Fruit fly (Drosophila melanogaster) S2 (cell line): ENCODE measurements around the gene Sodh2.

Experiments
- CG8478 ChIP-seq: fragments of >200 bp; optimal IDR thresholded peaks from 2 replicates; lab custom pipeline; 2018
- CTCF ChIP-seq, 2 experiments: fragments of >200 bp; optimal IDR thresholded peaks; 2 replicates each; lab custom pipeline; 2018

Sodh2 gene

DNA sequence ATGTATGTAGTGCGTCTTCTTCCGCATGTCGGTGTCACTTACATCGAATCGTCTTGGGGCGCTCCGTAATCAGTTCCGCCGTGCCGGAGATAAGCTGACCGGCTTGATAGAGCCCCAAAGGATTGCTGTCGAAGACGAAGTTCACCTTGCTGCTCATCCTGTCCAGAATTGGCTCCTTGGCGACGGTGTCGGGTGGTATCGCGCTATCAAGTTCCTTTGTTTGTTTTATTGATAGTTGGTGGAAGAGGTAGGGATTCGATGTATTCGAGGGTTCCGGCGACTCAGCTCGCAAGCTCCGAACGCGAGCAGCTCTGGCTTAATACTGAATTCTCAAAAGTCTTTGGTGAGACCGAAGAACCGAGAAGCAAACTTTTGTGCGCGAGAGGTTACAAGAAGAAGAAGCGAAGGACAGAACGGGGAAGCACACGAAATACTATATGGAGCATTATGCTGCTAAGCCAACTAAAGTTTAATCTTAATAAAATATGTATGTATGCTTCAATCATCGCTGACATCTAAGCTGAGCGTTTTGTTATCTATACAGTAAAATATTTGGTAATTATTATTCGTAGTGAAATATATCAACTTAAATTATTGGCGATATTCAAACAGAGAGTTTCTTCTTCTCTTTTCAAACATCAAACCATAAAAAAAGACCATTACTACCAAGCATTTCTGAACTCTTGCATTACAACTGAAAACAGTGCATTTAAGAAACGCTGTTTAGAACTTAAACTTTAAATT is 8.7 kb downstream of the Sodh2 start, which contains the start of gene CG14696:
TSS of gene CG14696 (minus strand) at position 324 of the 744 bp plus-strand sequence.
- TF ChIP-seq CG8478 (lab: Kevin White, UChicago), result no peak
- TF ChIP-seq CTCF (optimal IDR thresholded peaks at IDR 0.05; lab: Kevin White, UChicago), result no peak

DNA sequence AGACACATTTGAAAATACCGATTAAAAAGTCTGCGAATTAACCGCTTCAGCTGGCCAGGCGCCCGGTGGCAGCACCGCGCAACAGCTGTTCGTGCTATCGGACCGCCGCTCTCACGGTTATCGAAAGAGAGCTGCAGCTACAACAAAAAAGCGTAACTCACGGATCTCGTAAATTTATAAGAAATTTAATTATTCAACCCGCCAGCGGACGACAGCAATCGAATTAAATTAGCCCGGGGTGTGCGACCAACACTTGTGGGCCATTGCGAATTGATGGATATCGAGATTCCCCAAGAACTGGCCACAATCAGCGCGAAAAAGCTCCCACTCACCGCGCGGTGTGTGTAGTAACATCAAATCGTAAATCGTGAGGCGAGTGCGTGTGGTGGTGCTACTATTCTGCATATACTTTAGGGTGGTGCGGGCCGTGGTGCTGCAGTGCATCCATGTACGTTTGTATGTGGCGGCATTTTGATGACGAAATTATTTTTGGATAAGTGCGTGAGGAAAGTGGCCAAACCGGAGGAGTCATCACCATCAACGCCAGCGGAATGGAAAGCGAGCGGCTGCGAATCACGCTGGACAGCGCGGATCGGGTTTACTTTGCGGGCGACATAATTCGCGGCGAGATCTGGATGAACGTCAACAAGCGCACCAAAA is 9.4 kb downstream of the Sodh2 start, which contains the start of gene Leash:
TSS of gene Leash (plus strand) at position 119 of the 660 bp plus-strand sequence.
- no peak for TF ChIP-seq CTCF (optimal IDR thresholded peaks at IDR 0.05; lab: Kevin White, UChicago)
- TF ChIP-seq CG8478 (lab: Kevin White, UChicago), result no peak

DNA sequence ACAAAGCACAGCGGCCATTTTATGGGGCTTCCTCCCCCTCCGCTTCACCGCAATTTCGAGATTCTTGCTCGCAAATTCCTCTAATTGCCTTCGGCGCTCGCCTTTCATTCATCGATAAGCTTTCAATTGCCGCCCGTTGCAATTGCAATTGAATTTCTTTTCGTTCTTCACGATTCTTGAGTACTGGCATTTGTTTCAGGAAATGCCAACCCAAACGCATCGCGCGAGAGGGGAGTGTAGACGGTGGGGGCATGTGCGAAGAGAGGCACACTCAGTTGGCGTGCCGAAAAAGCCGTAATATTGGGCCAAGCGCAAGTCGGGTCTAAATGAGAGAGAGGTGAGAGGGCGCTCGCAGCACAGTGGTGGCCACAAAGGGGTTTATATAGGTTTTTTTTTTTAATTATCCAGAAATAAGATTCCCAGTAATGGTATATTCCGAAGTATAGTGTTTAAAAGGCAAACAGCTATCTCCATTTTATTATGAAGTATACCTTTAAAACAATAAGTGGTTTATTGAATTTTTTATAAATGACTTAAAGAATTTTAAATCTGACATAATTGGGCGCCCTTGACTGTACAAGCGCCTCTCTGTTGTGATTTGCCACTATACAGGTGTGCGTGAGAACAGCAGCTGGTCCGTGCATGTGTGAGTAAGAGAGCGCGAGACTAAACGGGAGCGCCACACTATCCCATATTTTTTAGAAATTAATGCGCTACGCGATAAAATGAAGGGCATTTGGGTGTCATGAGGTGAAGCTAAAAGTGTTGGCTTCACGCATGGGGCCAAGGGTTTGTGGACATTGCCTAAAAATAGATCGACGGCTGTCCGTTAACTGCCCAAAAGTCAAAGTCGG is 10.5 kb downstream of the Sodh2 start:
- TF ChIP-seq CG8478 (lab: Kevin White, UChicago) (no peak), CTCF (optimal IDR thresholded peaks at IDR 0.05; lab: Kevin White, UChicago) (no peak)

DNA sequence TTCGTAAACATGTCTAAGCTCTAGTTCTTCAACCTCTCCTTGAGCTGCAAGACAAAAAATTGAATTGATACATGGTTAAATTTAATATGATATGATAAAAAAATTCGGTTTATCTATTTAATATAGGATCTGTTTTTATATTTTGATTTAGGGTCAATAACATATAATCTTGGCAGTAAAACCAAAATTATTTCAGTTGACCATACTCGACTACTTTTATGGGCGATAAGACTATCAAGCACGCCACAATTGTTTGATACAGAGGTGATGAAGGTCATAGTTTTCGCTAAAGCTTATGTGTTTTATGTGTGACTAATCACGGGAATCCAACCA is 12.1 kb downstream of the Sodh2 start:
- no peak for TF ChIP-seq CG8478 (lab: Kevin White, UChicago)
- no peak for TF ChIP-seq CTCF (optimal IDR thresholded peaks at IDR 0.05; lab: Kevin White, UChicago)

DNA sequence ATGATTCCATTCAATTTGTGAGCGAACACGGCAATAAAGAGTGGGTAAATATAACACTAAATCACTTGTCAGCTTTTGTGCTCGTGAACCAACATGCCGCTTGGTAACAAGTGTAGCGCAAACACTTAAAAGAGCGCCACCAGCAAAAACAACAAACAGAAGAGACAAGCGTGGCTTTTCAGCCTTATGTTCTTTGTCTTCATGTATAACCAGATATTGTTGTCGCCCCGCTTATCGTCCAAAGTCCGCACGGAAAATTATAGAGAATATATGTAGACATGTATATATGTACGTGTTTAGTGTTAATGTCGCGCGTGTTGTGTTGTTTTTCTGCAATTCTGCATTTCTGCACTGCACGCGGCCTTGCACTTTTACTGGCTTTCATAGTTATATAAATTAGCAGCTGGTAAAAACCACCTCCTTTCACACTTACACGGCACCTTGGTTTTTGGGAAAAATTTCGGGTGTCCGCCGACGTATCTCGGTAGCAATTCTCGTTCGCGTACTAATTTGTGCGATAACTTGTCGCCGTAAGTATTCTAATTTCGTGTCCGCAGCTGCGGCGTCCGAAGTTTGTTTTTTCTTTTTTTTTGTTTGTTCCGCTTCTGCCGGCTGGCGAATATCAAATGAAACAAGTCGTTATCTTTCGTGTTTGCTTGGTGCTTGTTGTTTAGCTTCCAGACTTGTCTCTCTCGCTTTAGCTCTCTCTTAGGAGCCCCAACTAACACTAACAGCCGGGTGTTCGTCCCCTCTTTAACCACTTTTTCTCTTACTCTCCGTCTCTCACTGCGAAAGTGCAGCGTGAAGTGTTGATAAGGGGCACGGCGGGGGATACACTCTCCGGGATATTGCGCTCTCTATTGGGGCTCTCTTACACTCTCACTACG is 12.7 kb downstream of the Sodh2 start:
- no peak for TF ChIP-seq CG8478 (lab: Kevin White, UChicago)

DNA sequence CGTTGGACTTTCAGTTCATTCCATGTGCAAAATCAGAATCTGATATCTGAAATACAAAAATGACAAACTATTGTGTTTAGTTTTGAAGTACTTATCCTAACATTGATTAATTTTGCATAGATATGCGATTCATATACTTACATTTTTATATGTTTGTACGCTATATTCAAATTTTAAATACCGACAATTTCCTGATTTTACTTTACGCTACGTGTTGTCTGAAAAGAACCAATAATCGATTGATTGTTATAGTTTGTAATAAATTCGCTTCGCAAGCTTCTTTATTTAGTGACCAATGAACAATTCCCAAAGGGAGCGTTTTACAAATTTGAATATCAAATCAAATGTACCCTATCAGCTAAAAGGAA is 13.3 kb downstream of the Sodh2 start, which contains the start of gene Ak3:
TSS of gene Ak3 (minus strand) at position 69 of the 368 bp plus-strand sequence.
- TF ChIP-seq CTCF (optimal IDR thresholded peaks at IDR 0.05; lab: Kevin White, UChicago), result no peak
- no peak for TF ChIP-seq CG8478 (lab: Kevin White, UChicago)

DNA sequence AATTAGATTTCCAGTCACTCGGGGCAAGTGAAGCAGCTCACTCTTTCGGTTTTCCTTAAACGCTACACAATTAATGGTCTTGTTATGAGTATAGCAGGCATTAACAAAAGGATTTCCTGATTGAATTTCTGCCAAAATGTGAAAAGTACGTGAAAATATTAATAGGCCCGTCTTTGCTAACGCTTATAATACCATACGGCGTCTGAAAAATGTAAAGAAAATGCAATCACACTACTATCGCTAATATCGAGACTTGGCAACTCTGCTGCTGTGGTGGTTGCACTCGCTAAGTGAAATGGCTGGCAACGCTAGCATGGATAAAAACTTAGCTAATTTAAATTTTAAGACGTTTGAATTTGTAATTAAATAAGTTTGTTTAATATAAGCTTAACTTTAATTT is 17.1 kb downstream of the Sodh2 start, which contains the start of gene CG6621:
TSS of gene CG6621 (minus strand) at position 205 of the 400 bp plus-strand sequence.
- TF ChIP-seq CTCF (optimal IDR thresholded peaks at IDR 0.05; lab: Kevin White, UChicago), result peak; percentile 50 to 68
- TF ChIP-seq CG8478 (lab: Kevin White, UChicago), result no peak
